Fruit fly (Drosophila melanogaster) whole organism, embryonic: Measurements from ENCODE around the gene Fancl.

Experiments
- Atf6 ChIP-seq: fragments of 200-800 bp; sonication (Bioruptor generic); IDR thresholded peaks from 2 replicates; pipeline ENCODE4 v1.3.6; 2022; ENCODE audit warnings: missing biosample characterization, missing genetic modification characterization
- B-H2 ChIP-seq: fragments of 200-800 bp; sonication (Bioruptor generic); optimal IDR thresholded peaks from 2 replicates; lab custom pipeline; 2018; ENCODE audit warnings: missing biosample characterization, mild to moderate bottlenecking, missing genetic modification characterization
- CG10979 ChIP-seq: fragments of 200-800 bp; sonication (Bioruptor generic); optimal IDR thresholded peaks from 2 replicates; lab custom pipeline; 2018; ENCODE audit warnings: missing biosample characterization, mild to moderate bottlenecking, missing genetic modification characterization, moderate library complexity
- CG12219 ChIP-seq: fragments of 200-800 bp; sonication (Bioruptor generic); optimal IDR thresholded peaks from 3 replicates; lab custom pipeline; 2018; ENCODE audit warnings: missing biosample characterization, mild to moderate bottlenecking, missing genetic modification characterization
- CG13894 ChIP-seq: fragments of 200-800 bp; sonication (Bioruptor generic); optimal IDR thresholded peaks from 3 replicates; lab custom pipeline; 2018; ENCODE audit warnings: missing biosample characterization, mild to moderate bottlenecking, missing genetic modification characterization, moderate library complexity
- CG17612 ChIP-seq: fragments of 200-800 bp; sonication (Bioruptor generic); IDR thresholded peaks from 2 replicates; pipeline ENCODE4 v1.3.6; 2022; ENCODE audit warnings: missing biosample characterization, missing genetic modification characterization
- CG2120 ChIP-seq: fragments of 200-800 bp; sonication (Bioruptor generic); optimal IDR thresholded peaks from 3 replicates; lab custom pipeline; 2016; ENCODE audit warnings: missing biosample characterization, missing genetic modification characterization
- CG2202 ChIP-seq: fragments of 200-800 bp; sonication (Bioruptor generic); optimal IDR thresholded peaks from 2 replicates; lab custom pipeline; 2018; ENCODE audit warnings: missing biosample characterization, mild to moderate bottlenecking, missing genetic modification characterization
- CG31365 ChIP-seq: fragments of 200-800 bp; sonication (Bioruptor generic); optimal IDR thresholded peaks from 2 replicates; lab custom pipeline; 2018; ENCODE audit warnings: missing biosample characterization, mild to moderate bottlenecking, missing genetic modification characterization
- CG34376 ChIP-seq: fragments of 200-800 bp; sonication (Bioruptor generic); optimal IDR thresholded peaks from 2 replicates; lab custom pipeline; 2018; ENCODE audit warnings: missing biosample characterization, mild to moderate bottlenecking, missing genetic modification characterization
- CG3995 ChIP-seq: fragments of 200-800 bp; sonication (Bioruptor generic); optimal IDR thresholded peaks from 3 replicates; lab custom pipeline; 2016; ENCODE audit warnings: missing biosample characterization, missing genetic modification characterization
- CG6254 ChIP-seq: fragments of 200-800 bp; sonication (Bioruptor generic); optimal IDR thresholded peaks from 3 replicates; lab custom pipeline; 2017; ENCODE audit warnings: mild to moderate bottlenecking, missing biosample characterization, missing genetic modification reagents, missing genetic modification characterization
- CG7963 ChIP-seq: fragments of 200-800 bp; sonication (Bioruptor generic); IDR thresholded peaks from 3 replicates; pipeline ENCODE4 v1.3.6; 2022; ENCODE audit warnings: missing biosample characterization, missing genetic modification characterization; ENCODE audit not compliant: partially characterized antibody
- CG8281 ChIP-seq: fragments of 200-800 bp; sonication (Bioruptor generic); optimal IDR thresholded peaks from 2 replicates; lab custom pipeline; 2018; ENCODE audit warnings: missing biosample characterization, mild to moderate bottlenecking, missing genetic modification characterization, moderate library complexity
- CG9932 ChIP-seq: fragments of 200-800 bp; sonication (Bioruptor generic); IDR thresholded peaks from 2 replicates; pipeline ENCODE4 v1.3.6; 2022; ENCODE audit warnings: missing biosample characterization, missing genetic modification characterization
- Dbx ChIP-seq: fragments of 200-800 bp; sonication (Bioruptor generic); IDR thresholded peaks from 3 replicates; pipeline ENCODE4 v1.3.6; 2022; ENCODE audit warnings: missing biosample characterization, missing genetic modification characterization
- Eip74EF ChIP-seq, 2 experiments: fragments of 200-800 bp in 1 of 2; fragments of >200 bp in 1 of 2; sonication (Bioruptor generic) in 1 of 2; optimal IDR thresholded peaks; 2 replicates each; lab custom pipeline; 2017 to 2019; ENCODE audit warnings: missing biosample characterization in 2 of 2, missing genetic modification characterization in 2 of 2, mild to moderate bottlenecking in 1 of 2, moderate library complexity in 1 of 2
- Hand ChIP-seq: fragments of 200-800 bp; sonication (Bioruptor generic); optimal IDR thresholded peaks from 2 replicates; lab custom pipeline; 2017; ENCODE audit warnings: mild to moderate bottlenecking, missing biosample characterization, missing genetic modification reagents, missing genetic modification characterization
- Hsf ChIP-seq: fragments of 200-800 bp; sonication (Bioruptor generic); optimal IDR thresholded peaks from 3 replicates; lab custom pipeline; 2016; ENCODE audit warnings: missing biosample characterization, missing genetic modification characterization
- Kr ChIP-seq: fragments of 200-800 bp; sonication (Bioruptor generic); optimal IDR thresholded peaks from 2 replicates; lab custom pipeline; 2017; ENCODE audit warnings: missing biosample characterization, mild to moderate bottlenecking, missing genetic modification characterization
- Lhr ChIP-seq: fragments of 200-800 bp; sonication (Bioruptor generic); optimal IDR thresholded peaks from 3 replicates; lab custom pipeline; 2017; ENCODE audit warnings: mild to moderate bottlenecking, missing biosample characterization, missing genetic modification reagents, missing genetic modification characterization
- Max ChIP-seq: fragments of 200-800 bp; sonication (Bioruptor generic); optimal IDR thresholded peaks from 2 replicates; lab custom pipeline; 2016; ENCODE audit warnings: missing biosample characterization, mild to moderate bottlenecking, missing genetic modification characterization
- Mrtf ChIP-seq: fragments of 200-800 bp; sonication (Bioruptor generic); IDR thresholded peaks from 3 replicates; pipeline ENCODE4 v1.3.6; 2022; ENCODE audit warnings: missing biosample characterization, missing genetic modification characterization
- Poxn ChIP-seq: fragments of 200-800 bp; sonication (Bioruptor generic); IDR thresholded peaks from 2 replicates; pipeline ENCODE4 v1.3.6; 2022; ENCODE audit warnings: missing biosample characterization, missing genetic modification characterization
- Spps ChIP-seq: fragments of 200-800 bp; sonication (Bioruptor generic); optimal IDR thresholded peaks from 2 replicates; lab custom pipeline; 2018; ENCODE audit warnings: missing biosample characterization, mild to moderate bottlenecking, missing genetic modification characterization
- Sry-β ChIP-seq: fragments of 200-800 bp; sonication (Bioruptor generic); optimal IDR thresholded peaks from 2 replicates; lab custom pipeline; 2018; ENCODE audit warnings: missing biosample characterization, mild to moderate bottlenecking, missing genetic modification characterization, moderate library complexity
- abd-A ChIP-seq: fragments of 200-800 bp; sonication (Bioruptor generic); optimal IDR thresholded peaks from 3 replicates; lab custom pipeline; 2019; ENCODE audit warnings: missing biosample characterization, mild to moderate bottlenecking, missing genetic modification characterization, moderate library complexity
- al ChIP-seq: fragments of 200-800 bp; sonication (Bioruptor generic); IDR thresholded peaks from 2 replicates; pipeline ENCODE4 v1.3.6; 2022; ENCODE audit warnings: missing biosample characterization, missing genetic modification characterization
- az2 ChIP-seq: fragments of 200-800 bp; sonication (Bioruptor generic); optimal IDR thresholded peaks from 3 replicates; lab custom pipeline; 2016; ENCODE audit warnings: missing biosample characterization, missing genetic modification characterization
- bsh ChIP-seq, 2 experiments: fragments of 200-800 bp; sonication (Bioruptor generic); optimal IDR thresholded peaks; 2 replicates each; lab custom pipeline; 2017 to 2018; ENCODE audit warnings: mild to moderate bottlenecking in 2 of 2, missing biosample characterization in 2 of 2, missing genetic modification characterization in 2 of 2, moderate library complexity in 1 of 2
- chinmo ChIP-seq: fragments of 200-800 bp; sonication (Bioruptor generic); IDR thresholded peaks from 4 replicates; pipeline ENCODE4 v1.3.6; 2022; ENCODE audit warnings: missing biosample characterization, missing genetic modification characterization; ENCODE audit not compliant: partially characterized antibody
- chm ChIP-seq: fragments of 200-800 bp; sonication (Bioruptor generic); IDR thresholded peaks from 2 replicates; pipeline ENCODE4 v1.3.6; 2022; ENCODE audit warnings: missing biosample characterization, missing genetic modification characterization
- crc ChIP-seq: fragments of 200-800 bp; sonication (Bioruptor generic); optimal IDR thresholded peaks from 2 replicates; lab custom pipeline; 2016; ENCODE audit warnings: missing biosample characterization, missing genetic modification characterization
- dmrt99B ChIP-seq: fragments of 200-800 bp; sonication (Bioruptor generic); optimal IDR thresholded peaks from 2 replicates; lab custom pipeline; 2018; ENCODE audit warnings: missing biosample characterization, mild to moderate bottlenecking, missing genetic modification characterization, moderate library complexity
- dpn ChIP-seq, 2 experiments: fragments of 200-800 bp; sonication (Bioruptor generic); optimal IDR thresholded peaks; 3 replicates each; lab custom pipeline; 2016; ENCODE audit warnings: missing biosample characterization in 2 of 2, missing genetic modification characterization in 2 of 2
- esg ChIP-seq: fragments of 200-800 bp; sonication (Bioruptor generic); conservative IDR thresholded peaks from 2 replicates; pipeline ENCODE4 v1.3.6; 2022; ENCODE audit warnings: missing biosample characterization, missing genetic modification characterization
- fd102C ChIP-seq: fragments of 200-800 bp; sonication (Bioruptor generic); optimal IDR thresholded peaks from 2 replicates; lab custom pipeline; 2018; ENCODE audit warnings: missing biosample characterization, mild to moderate bottlenecking, missing genetic modification characterization, moderate library complexity
- ken ChIP-seq: fragments of 200-800 bp; sonication (Bioruptor generic); IDR thresholded peaks from 3 replicates; pipeline ENCODE4 v1.3.6; 2022; ENCODE audit warnings: missing biosample characterization, missing genetic modification characterization
- lov ChIP-seq, 2 experiments: fragments of 200-800 bp in 1 of 2; fragments of >200 bp in 1 of 2; sonication (Bioruptor generic) in 1 of 2; IDR thresholded peaks in 1 of 2; optimal IDR thresholded peaks in 1 of 2; 2 replicates in 1 of 2; 3 replicates in 1 of 2; pipeline versions ENCODE4 v1.3.6 to Lab custom; 2017 to 2022; ENCODE audit warnings: missing biosample characterization in 1 of 2, missing genetic modification characterization in 1 of 2
- pfk ChIP-seq: fragments of 200-800 bp; sonication (Bioruptor generic); optimal IDR thresholded peaks from 2 replicates; lab custom pipeline; 2018; ENCODE audit warnings: missing biosample characterization, mild to moderate bottlenecking, missing genetic modification characterization, moderate library complexity
- repo ChIP-seq: fragments of 200-800 bp; sonication (Bioruptor generic); optimal IDR thresholded peaks from 2 replicates; lab custom pipeline; 2016; ENCODE audit warnings: missing biosample characterization, missing genetic modification characterization
- schlank ChIP-seq: fragments of 200-800 bp; sonication (Bioruptor generic); optimal IDR thresholded peaks from 2 replicates; lab custom pipeline; 2018; ENCODE audit warnings: missing biosample characterization, mild to moderate bottlenecking, missing genetic modification characterization
- ssp ChIP-seq: fragments of 200-800 bp; sonication (Bioruptor generic); IDR thresholded peaks from 2 replicates; pipeline ENCODE4 v1.3.6; 2022; ENCODE audit warnings: missing biosample characterization, missing genetic modification characterization
- tgo ChIP-seq: fragments of 200-800 bp; sonication (Bioruptor generic); IDR thresholded peaks from 3 replicates; pipeline ENCODE4 v1.3.6; 2022; ENCODE audit warnings: missing biosample characterization, missing genetic modification characterization
- tin ChIP-seq: fragments of 200-800 bp; sonication (Bioruptor generic); optimal IDR thresholded peaks from 3 replicates; lab custom pipeline; 2016; ENCODE audit warnings: missing biosample characterization, missing genetic modification characterization
- tx ChIP-seq: fragments of 200-800 bp; sonication (Bioruptor generic); optimal IDR thresholded peaks from 2 replicates; lab custom pipeline; 2016; ENCODE audit warnings: missing biosample characterization, missing genetic modification characterization
- usp ChIP-seq: fragments of >200 bp; optimal IDR thresholded peaks from 2 replicates; lab custom pipeline; 2017; ENCODE audit warnings: missing biosample characterization, missing genetic modification characterization
- zen2 ChIP-seq: fragments of 200-800 bp; sonication (Bioruptor generic); IDR thresholded peaks from 3 replicates; pipeline ENCODE4 v1.3.6; 2022; ENCODE audit warnings: missing biosample characterization, missing genetic modification characterization; ENCODE audit not compliant: partially characterized antibody

Fancl gene

DNA sequence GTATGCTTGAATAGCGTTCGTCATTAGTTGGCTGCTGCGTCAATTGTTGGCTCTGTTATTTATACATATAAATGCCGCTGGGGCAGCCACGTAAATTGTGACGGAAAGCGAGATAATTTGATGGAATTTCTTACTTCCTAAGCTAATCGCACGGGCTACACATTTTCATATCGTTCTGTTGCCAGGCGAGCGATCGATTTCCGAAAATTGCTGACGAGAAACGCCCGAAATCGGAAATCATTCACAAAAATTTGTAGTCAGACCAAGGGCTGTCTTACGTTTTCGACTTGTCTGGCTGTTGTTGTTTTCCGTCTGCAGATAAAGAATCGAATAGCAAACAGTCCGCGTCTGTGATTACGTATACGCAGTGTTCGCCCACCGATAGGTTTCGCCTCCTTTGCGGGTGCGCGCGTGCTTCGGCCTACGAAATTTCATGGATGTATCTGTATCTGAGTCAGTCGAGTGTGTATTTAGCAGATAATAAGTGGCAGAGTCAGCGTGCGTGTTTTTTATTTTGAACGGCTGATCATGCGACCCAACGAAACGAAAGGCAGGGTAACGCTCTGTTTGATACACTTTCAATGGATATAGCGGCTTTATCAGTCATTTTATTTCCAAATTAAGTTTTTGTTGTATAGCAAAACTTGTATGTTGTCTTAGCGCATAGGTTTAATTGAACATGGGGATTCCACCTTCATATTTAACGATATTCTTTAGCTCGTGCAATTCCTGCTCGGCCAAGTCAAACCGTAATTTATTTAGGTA is 45.0 kb upstream of the Fancl start (continued):
- TF ChIP-seq CG31365: no peak
- TF ChIP-seq Sry-β (GFP tag; lab: Kevin White, UChicago): no peak
- TF ChIP-seq ssp (GFP tag; lab: Robert Waterston, UW): no peak
- peak; percentile 47 for TF ChIP-seq CG8281 (tag; lab: Kevin White, UChicago)
- peak; percentile 18 for TF ChIP-seq CG6254 (GFP tag; lab: Kevin White, UChicago)
- TF ChIP-seq abd-A (tag; lab: Kevin White, UChicago): peak; percentile 67
- TF ChIP-seq CG10979 (tag; lab: Kevin White, UChicago): peak; percentile 21
- no peak for TF ChIP-seq Poxn
- peak; percentile 57 for TF ChIP-seq Hsf (GFP tag; lab: Kevin White, UChicago)
- TF ChIP-seq tx (GFP tag; lab: Kevin White, UChicago): peak; percentile 56
- TF ChIP-seq Atf6: peak; percentile 64; the same call in 1 of the 2 replicates
- TF ChIP-seq B-H2 (GFP tag; lab: Kevin White, UChicago): peak; percentile 51
- TF ChIP-seq fd102C (GFP tag; lab: Kevin White, UChicago): no peak
- TF ChIP-seq Mrtf (GFP tag; lab: Robert Waterston, UW): no peak
- TF ChIP-seq CG12219 (GFP tag; lab: Kevin White, UChicago): peak; percentile 69
- TF ChIP-seq schlank: peak; percentile 73
- peak; percentile 56; the same call in 1 of the 2 replicates for TF ChIP-seq chm (GFP tag; lab: Robert Waterston, UW)
- TF ChIP-seq lov (optimal IDR thresholded peaks at IDR 0.05; lab: Kevin White, UChicago): no peak
- TF ChIP-seq lov (GFP tag; IDR thresholded peaks at IDR 0.05; lab: Robert Waterston, UW): no peak
- peak; percentile 56 for TF ChIP-seq Hand
- peak; percentile 36; the same call in 1 of the 2 replicates for TF ChIP-seq CG17612
- peak in 1 of 2 experiments; percentile 42 for TF ChIP-seq bsh (GFP tag; optimal IDR thresholded peaks at IDR 0.05; lab: Kevin White, UChicago)
- no peak for TF ChIP-seq CG2202 (tag; lab: Kevin White, UChicago)
- TF ChIP-seq az2: peak; percentile 36
- peak; percentile 56 for TF ChIP-seq CG13894 (tag; lab: Kevin White, UChicago)
- TF ChIP-seq chinmo: peak; percentile 89; the same call in 3 of the 4 replicates
- peak; percentile 65 to 68 for TF ChIP-seq dpn (GFP tag; optimal IDR thresholded peaks at IDR 0.05; lab: Kevin White, UChicago)
- peak; percentile 47 for TF ChIP-seq al (GFP tag; lab: Robert Waterston, UW)
- peak; percentile 51; the same call in 1 of the 3 replicates for TF ChIP-seq ken (GFP tag; lab: Robert Waterston, UW)
- TF ChIP-seq esg (GFP tag; lab: Robert Waterston, UW): peak; percentile 72
- TF ChIP-seq CG3995: peak; percentile 46
- no peak for TF ChIP-seq Kr (GFP tag; lab: Kevin White, UChicago)
- peak; percentile 17 for TF ChIP-seq pfk (GFP tag; lab: Kevin White, UChicago)
- TF ChIP-seq Lhr (GFP tag; lab: Kevin White, UChicago): no peak
- peak; percentile 71 for TF ChIP-seq CG9932 (GFP tag; lab: Robert Waterston, UW)
- TF ChIP-seq Dbx (GFP tag; lab: Robert Waterston, UW): peak; percentile 70; the same call in 2 of the 3 replicates
- TF ChIP-seq CG7963 (GFP tag; lab: Robert Waterston, UW): no peak
- TF ChIP-seq zen2: no peak
- no peak for TF ChIP-seq usp (GFP tag; lab: Kevin White, UChicago)
- TF ChIP-seq CG2120 (GFP tag; lab: Kevin White, UChicago): peak; percentile 90
- TF ChIP-seq dmrt99B (tag; lab: Kevin White, UChicago): peak; percentile 77
- TF ChIP-seq repo (GFP tag; lab: Kevin White, UChicago): peak; percentile 45
- TF ChIP-seq Max (GFP tag; lab: Kevin White, UChicago): no peak
- peak in 1 of 2 experiments; percentile 80 for TF ChIP-seq Eip74EF (GFP tag; optimal IDR thresholded peaks at IDR 0.05; lab: Kevin White, UChicago)
- TF ChIP-seq tgo (GFP tag; lab: Robert Waterston, UW): peak; percentile 65; the same call in 2 of the 3 replicates
- TF ChIP-seq tin (GFP tag; lab: Kevin White, UChicago): peak; percentile 16
- TF ChIP-seq Spps: no peak
- TF ChIP-seq crc (GFP tag; lab: Kevin White, UChicago): peak; percentile 10
- TF ChIP-seq CG34376 (GFP tag; lab: Kevin White, UChicago): peak; percentile 99
